Fruit fly (Drosophila melanogaster) whole organism, embryonic: ENCODE data around the gene CG17343.

Source experiments
- Atf6 ChIP-seq: fragments of 200-800 bp; sonication (Bioruptor generic); IDR thresholded peaks from 2 replicates; pipeline ENCODE4 v1.3.6; 2022; ENCODE audit warnings: missing biosample characterization, missing genetic modification characterization
- CG10267 ChIP-seq: fragments of 200-800 bp; sonication (Bioruptor generic); optimal IDR thresholded peaks from 2 replicates; lab custom pipeline; 2018; ENCODE audit warnings: missing biosample characterization, mild to moderate bottlenecking, missing genetic modification characterization, moderate library complexity
- CG10321 ChIP-seq: fragments of 200-800 bp; sonication (Bioruptor generic); IDR thresholded peaks from 2 replicates; pipeline ENCODE4 v1.3.6; 2022; ENCODE audit warnings: missing biosample characterization, missing genetic modification characterization
- CG10565 ChIP-seq: fragments of 200-800 bp; sonication (Bioruptor generic); optimal IDR thresholded peaks from 3 replicates; lab custom pipeline; 2016; ENCODE audit warnings: missing biosample characterization, mild to moderate bottlenecking, missing genetic modification characterization
- CG11695 ChIP-seq: fragments of 200-800 bp; sonication (Bioruptor generic); IDR thresholded peaks from 3 replicates; pipeline ENCODE4 v1.3.6; 2022; ENCODE audit warnings: missing biosample characterization, missing genetic modification characterization
- CG12104 ChIP-seq: fragments of 200-800 bp; sonication (Bioruptor generic); optimal IDR thresholded peaks from 3 replicates; lab custom pipeline; 2016; ENCODE audit warnings: missing biosample characterization, missing genetic modification characterization
- CG13424 ChIP-seq: fragments of 200-800 bp; sonication (Bioruptor generic); optimal IDR thresholded peaks from 2 replicates; lab custom pipeline; 2019; ENCODE audit warnings: missing biosample characterization, mild to moderate bottlenecking, missing genetic modification characterization, moderate library complexity
- CG14014 ChIP-seq: fragments of 200-800 bp; sonication (Bioruptor generic); IDR thresholded peaks from 2 replicates; pipeline ENCODE4 v1.3.6; 2022; ENCODE audit warnings: missing biosample characterization, missing genetic modification characterization
- CG15073 ChIP-seq: fragments of 200-800 bp; sonication (Bioruptor generic); optimal IDR thresholded peaks from 2 replicates; lab custom pipeline; 2016; ENCODE audit warnings: missing biosample characterization, missing genetic modification characterization
- CG17186 ChIP-seq: fragments of 200-800 bp; sonication (Bioruptor generic); optimal IDR thresholded peaks from 3 replicates; lab custom pipeline; 2017; ENCODE audit warnings: missing biosample characterization, missing genetic modification reagents, missing genetic modification characterization
- CG17829 ChIP-seq: fragments of 200-800 bp; optimal IDR thresholded peaks from 2 replicates; lab custom pipeline; 2019; ENCODE audit warnings: missing biosample characterization, mild to moderate bottlenecking, missing genetic modification characterization, moderate library complexity
- CG2202 ChIP-seq: fragments of 200-800 bp; sonication (Bioruptor generic); optimal IDR thresholded peaks from 2 replicates; lab custom pipeline; 2018; ENCODE audit warnings: missing biosample characterization, mild to moderate bottlenecking, missing genetic modification characterization
- CG2678 ChIP-seq: fragments of 200-800 bp; sonication (Bioruptor generic); optimal IDR thresholded peaks from 3 replicates; lab custom pipeline; 2019; ENCODE audit warnings: missing biosample characterization, mild to moderate bottlenecking, missing genetic modification characterization, moderate library complexity
- CG3726 ChIP-seq: fragments of 200-800 bp; sonication (Bioruptor generic); IDR thresholded peaks from 3 replicates; pipeline ENCODE4, ENCODE4 v1.3.6; 2022; ENCODE audit warnings: missing biosample characterization, missing genetic modification characterization
- CG7839 ChIP-seq: fragments of 200-800 bp; sonication (Bioruptor generic); optimal IDR thresholded peaks from 3 replicates; lab custom pipeline; 2018; ENCODE audit warnings: missing biosample characterization, mild to moderate bottlenecking, missing genetic modification characterization, moderate library complexity
- Chrac-16 ChIP-seq: fragments of 200-800 bp; sonication (Bioruptor generic); optimal IDR thresholded peaks from 3 replicates; lab custom pipeline; 2016; ENCODE audit warnings: missing biosample characterization, missing genetic modification characterization
- Dek ChIP-seq: fragments of 200-800 bp; sonication (Bioruptor generic); optimal IDR thresholded peaks from 3 replicates; lab custom pipeline; 2019; ENCODE audit warnings: missing biosample characterization, mild to moderate bottlenecking, missing genetic modification characterization, moderate library complexity
- E2f1 ChIP-seq: fragments of 200-800 bp; sonication (Bioruptor generic); IDR thresholded peaks from 2 replicates; pipeline ENCODE4 v1.3.6; 2022; ENCODE audit warnings: missing biosample characterization, missing genetic modification characterization
- E2f2 ChIP-seq: fragments of 200-800 bp; sonication (Bioruptor generic); IDR thresholded peaks from 2 replicates; pipeline ENCODE4 v1.3.6; 2022; ENCODE audit warnings: missing biosample characterization, missing genetic modification characterization
- Eip74EF ChIP-seq, 2 experiments: fragments of 200-800 bp in 1 of 2; fragments of >200 bp in 1 of 2; sonication (Bioruptor generic) in 1 of 2; optimal IDR thresholded peaks; 2 replicates each; lab custom pipeline; 2017 to 2019; ENCODE audit warnings: missing biosample characterization in 2 of 2, missing genetic modification characterization in 2 of 2, mild to moderate bottlenecking in 1 of 2, moderate library complexity in 1 of 2
- Gug ChIP-seq: fragments of 200-800 bp; sonication (Bioruptor generic); IDR thresholded peaks from 4 replicates; pipeline ENCODE4 v1.3.6; 2022; ENCODE audit warnings: missing biosample characterization, missing genetic modification characterization
- Jarid2 ChIP-seq: fragments of 200-800 bp; sonication (Bioruptor generic); optimal IDR thresholded peaks from 3 replicates; lab custom pipeline; 2017; ENCODE audit warnings: mild to moderate bottlenecking, missing biosample characterization, missing genetic modification reagents, missing genetic modification characterization
- Meics ChIP-seq: fragments of 200-800 bp; sonication (Bioruptor generic); optimal IDR thresholded peaks from 2 replicates; lab custom pipeline; 2017; ENCODE audit warnings: missing biosample characterization, mild to moderate bottlenecking, missing genetic modification characterization
- Mes4 ChIP-seq: fragments of 200-800 bp; sonication (Bioruptor generic); optimal IDR thresholded peaks from 2 replicates; lab custom pipeline; 2016; ENCODE audit warnings: missing biosample characterization, missing genetic modification characterization
- NC2α ChIP-seq: fragments of 200-800 bp; sonication (Bioruptor generic); optimal IDR thresholded peaks from 2 replicates; lab custom pipeline; 2016; ENCODE audit warnings: missing biosample characterization, missing genetic modification characterization
- Nf-YA ChIP-seq: fragments of 200-800 bp; sonication (Bioruptor generic); IDR thresholded peaks from 2 replicates; pipeline ENCODE4 v1.3.6; 2022; ENCODE audit warnings: missing biosample characterization, missing genetic modification characterization
- Optix ChIP-seq: fragments of 200-800 bp; sonication (Bioruptor generic); IDR thresholded peaks from 3 replicates; pipeline ENCODE4 v1.3.6; 2022; ENCODE audit warnings: missing biosample characterization, missing genetic modification characterization
- Ravus ChIP-seq: fragments of 200-800 bp; sonication (Bioruptor generic); IDR thresholded peaks from 2 replicates; pipeline ENCODE4 v1.3.6; 2022; ENCODE audit warnings: missing biosample characterization, missing genetic modification characterization
- Spps ChIP-seq: fragments of 200-800 bp; sonication (Bioruptor generic); optimal IDR thresholded peaks from 2 replicates; lab custom pipeline; 2018; ENCODE audit warnings: missing biosample characterization, mild to moderate bottlenecking, missing genetic modification characterization
- Usf ChIP-seq: fragments of 200-800 bp; sonication (Bioruptor generic); optimal IDR thresholded peaks from 2 replicates; lab custom pipeline; 2017; ENCODE audit warnings: missing genotype, missing biosample characterization, missing genetic modification characterization
- ac ChIP-seq: fragments of 200-800 bp; sonication (Bioruptor generic); optimal IDR thresholded peaks from 3 replicates; lab custom pipeline; 2017; ENCODE audit warnings: missing biosample characterization, mild to moderate bottlenecking, missing genetic modification characterization
- ato ChIP-seq: fragments of 200-800 bp; sonication (Bioruptor generic); IDR thresholded peaks from 2 replicates; pipeline ENCODE4 v1.3.6; 2022; ENCODE audit warnings: missing biosample characterization, missing genetic modification characterization; ENCODE audit not compliant: partially characterized antibody
- cg ChIP-seq: fragments of 200-800 bp; sonication (Bioruptor generic); optimal IDR thresholded peaks from 3 replicates; lab custom pipeline; 2019; ENCODE audit warnings: missing biosample characterization, mild to moderate bottlenecking, missing genetic modification characterization, moderate library complexity
- chinmo ChIP-seq: fragments of 200-800 bp; sonication (Bioruptor generic); IDR thresholded peaks from 4 replicates; pipeline ENCODE4 v1.3.6; 2022; ENCODE audit warnings: missing biosample characterization, missing genetic modification characterization; ENCODE audit not compliant: partially characterized antibody
- chn ChIP-seq: fragments of 200-800 bp; sonication (Bioruptor generic); optimal IDR thresholded peaks from 2 replicates; lab custom pipeline; 2016; ENCODE audit warnings: missing biosample characterization, missing genetic modification characterization
- cwo ChIP-seq: fragments of 200-800 bp; sonication (Bioruptor generic); optimal IDR thresholded peaks from 3 replicates; lab custom pipeline; 2017; ENCODE audit warnings: missing biosample characterization, missing genetic modification characterization, mild to moderate bottlenecking, moderate library complexity, missing genetic modification reagents
- disco-r ChIP-seq: fragments of 200-800 bp; sonication (Bioruptor generic); optimal IDR thresholded peaks from 2 replicates; lab custom pipeline; 2016; ENCODE audit warnings: missing biosample characterization, missing genetic modification characterization
- eyg ChIP-seq: fragments of 200-800 bp; sonication (Bioruptor generic); optimal IDR thresholded peaks from 3 replicates; lab custom pipeline; 2016; ENCODE audit warnings: missing biosample characterization, missing genetic modification characterization
- insv ChIP-seq, 2 experiments: fragments of 200-800 bp; sonication (Bioruptor generic); optimal IDR thresholded peaks; 3 replicates each; lab custom pipeline; 2016 to 2018; ENCODE audit warnings: missing biosample characterization in 2 of 2, missing genetic modification characterization in 2 of 2
- klu ChIP-seq: fragments of 200-800 bp; sonication (Bioruptor generic); IDR thresholded peaks from 2 replicates; pipeline ENCODE4 v1.3.6; 2022; ENCODE audit warnings: missing biosample characterization, missing genetic modification characterization
- mirr ChIP-seq: fragments of 200-800 bp; sonication (Bioruptor generic); optimal IDR thresholded peaks from 3 replicates; lab custom pipeline; 2018; ENCODE audit warnings: missing biosample characterization, mild to moderate bottlenecking, missing genetic modification characterization
- oc ChIP-seq: fragments of 200-800 bp; sonication (Bioruptor generic); optimal IDR thresholded peaks from 2 replicates; lab custom pipeline; 2018; ENCODE audit warnings: missing biosample characterization, mild to moderate bottlenecking, missing genetic modification characterization, moderate library complexity
- org-1 ChIP-seq: fragments of 200-800 bp; sonication (Bioruptor generic); optimal IDR thresholded peaks from 2 replicates; lab custom pipeline; 2017; ENCODE audit warnings: missing biosample characterization, missing genetic modification characterization
- peb ChIP-seq: fragments of 200-800 bp; sonication (Bioruptor generic); IDR thresholded peaks from 2 replicates; pipeline ENCODE4 v1.3.6; 2022; ENCODE audit warnings: missing biosample characterization, missing genetic modification characterization
- pnt ChIP-seq: fragments of 200-800 bp; sonication (Bioruptor generic); optimal IDR thresholded peaks from 3 replicates; lab custom pipeline; 2016; ENCODE audit warnings: missing biosample characterization, missing genetic modification characterization
- pum ChIP-seq: fragments of 200-800 bp; sonication (Bioruptor generic); optimal IDR thresholded peaks from 2 replicates; lab custom pipeline; 2016; ENCODE audit warnings: missing biosample characterization, missing genetic modification characterization
- so ChIP-seq: fragments of 200-800 bp; sonication (Bioruptor generic); IDR thresholded peaks from 3 replicates; pipeline ENCODE4 v1.3.6; 2022; ENCODE audit warnings: missing biosample characterization, missing genetic modification characterization
- tll ChIP-seq, 2 experiments: fragments of 200-800 bp in 1 of 2; fragments of >200 bp in 1 of 2; sonication (Bioruptor generic) in 1 of 2; optimal IDR thresholded peaks; 2 replicates each; lab custom pipeline; 2017 to 2019; ENCODE audit warnings: missing biosample characterization in 2 of 2, missing genetic modification characterization in 2 of 2, mild to moderate bottlenecking in 1 of 2, moderate library complexity in 1 of 2
- tup ChIP-seq: fragments of 200-800 bp; sonication (Bioruptor generic); optimal IDR thresholded peaks from 2 replicates; lab custom pipeline; 2016; ENCODE audit warnings: missing biosample characterization, mild to moderate bottlenecking, missing genetic modification characterization, moderate library complexity
- wek ChIP-seq: fragments of 200-800 bp; sonication (Bioruptor generic); optimal IDR thresholded peaks from 3 replicates; lab custom pipeline; 2018; ENCODE audit warnings: missing biosample characterization, mild to moderate bottlenecking, missing genetic modification characterization, moderate library complexity

Gene CG17343

dm6 chr2L:19045111-19045560 lies 19.6 kb upstream of the CG17343 start, which contains the start of the genes Ttc19 and Acn (continued):
- peak; percentile 50; the same call in 1 of the 2 replicates for TF ChIP-seq peb (GFP tag; lab: Robert Waterston, UW)
- no peak for TF ChIP-seq ac (GFP tag; lab: Kevin White, UChicago)
- TF ChIP-seq Ravus (GFP tag; lab: Robert Waterston, UW): peak; percentile 18; the same call in 1 of the 2 replicates
- TF ChIP-seq chn (GFP tag; lab: Kevin White, UChicago): peak; percentile 91
- TF ChIP-seq CG2202 (tag; lab: Kevin White, UChicago): peak; percentile 66
- peak; percentile 82 for TF ChIP-seq Chrac-16
- TF ChIP-seq CG10565 (GFP tag; lab: Kevin White, UChicago): peak; percentile 9
- TF ChIP-seq CG7839 (tag; lab: Kevin White, UChicago): peak; percentile 78
- TF ChIP-seq E2f2: peak; percentile 71
- TF ChIP-seq wek (GFP tag; lab: Kevin White, UChicago): peak; percentile 76
- TF ChIP-seq oc (tag; lab: Kevin White, UChicago): no peak
- peak; percentile 72 for TF ChIP-seq klu (GFP tag; lab: Robert Waterston, UW)
- peak; percentile 88 for TF ChIP-seq eyg (GFP tag; lab: Kevin White, UChicago)
- TF ChIP-seq CG14014 (GFP tag; lab: Robert Waterston, UW): peak; percentile 78
- TF ChIP-seq Eip74EF (GFP tag; optimal IDR thresholded peaks at IDR 0.05; lab: Kevin White, UChicago): no peak
- peak; percentile 53; the same call in 1 of the 3 replicates for TF ChIP-seq CG11695 (GFP tag; lab: Robert Waterston, UW)
- peak; percentile 32 for TF ChIP-seq Usf (GFP tag; lab: Kevin White, UChicago)
- no peak for TF ChIP-seq Jarid2 (GFP tag; lab: Kevin White, UChicago)
- peak; percentile 62 for TF ChIP-seq Nf-YA
- no peak for TF ChIP-seq org-1
- TF ChIP-seq CG10321 (GFP tag; lab: Robert Waterston, UW): no peak
- TF ChIP-seq mirr (GFP tag; lab: Kevin White, UChicago): peak; percentile 39
- peak; percentile 65 for TF ChIP-seq Spps (tag; lab: Kevin White, UChicago)
- TF ChIP-seq Meics (GFP tag; lab: Kevin White, UChicago): peak; percentile 79
- peak; percentile 68; the same call in 1 of the 3 replicates for TF ChIP-seq so
- peak; percentile 81 for TF ChIP-seq pnt (GFP tag; lab: Kevin White, UChicago)
- TF ChIP-seq Dek (tag; lab: Kevin White, UChicago): peak; percentile 82
- peak; percentile 59 for TF ChIP-seq cwo
- TF ChIP-seq CG10267 (tag; lab: Kevin White, UChicago): peak; percentile 94
- TF ChIP-seq tll (GFP tag; optimal IDR thresholded peaks at IDR 0.05; lab: Kevin White, UChicago): no peak
- no peak for TF ChIP-seq cg (GFP tag; lab: Kevin White, UChicago)
- TF ChIP-seq CG15073 (GFP tag; lab: Kevin White, UChicago): no peak
- peak; percentile 62 for TF ChIP-seq E2f1
- TF ChIP-seq CG2678 (tag; lab: Kevin White, UChicago): peak; percentile 85
- TF ChIP-seq CG12104 (GFP tag; lab: Kevin White, UChicago): peak; percentile 71
- TF ChIP-seq CG17186 (GFP tag; lab: Kevin White, UChicago): peak; percentile 81
- TF ChIP-seq insv (GFP tag; optimal IDR thresholded peaks at IDR 0.05; lab: Kevin White, UChicago): peak in 1 of 2 experiments; percentile 66
- peak; percentile 71 for TF ChIP-seq tup (GFP tag; lab: Kevin White, UChicago)
- TF ChIP-seq CG13424: peak; percentile 87
- peak; percentile 76 for TF ChIP-seq NC2α
- peak; percentile 87 for TF ChIP-seq CG17829
- TF ChIP-seq Mes4 (GFP tag; lab: Kevin White, UChicago): peak; percentile 76
- TF ChIP-seq CG3726 (GFP tag; lab: Robert Waterston, UW): peak; percentile 62; the same call in 1 of the 3 replicates
- peak; percentile 91 for TF ChIP-seq pum (GFP tag; lab: Kevin White, UChicago)
- TF ChIP-seq Optix (GFP tag; lab: Robert Waterston, UW): peak; percentile 66; the same call in 2 of the 3 replicates
- TF ChIP-seq Gug (GFP tag; lab: Robert Waterston, UW): peak; percentile 83; the same call in 3 of the 4 replicates
- TF ChIP-seq chinmo (GFP tag; lab: Robert Waterston, UW): peak; percentile 86
- TF ChIP-seq ato (GFP tag; lab: Robert Waterston, UW): peak; percentile 88
- peak; percentile 77 for TF ChIP-seq disco-r (GFP tag; lab: Kevin White, UChicago)
- TF ChIP-seq Atf6 (GFP tag; lab: Robert Waterston, UW): peak; percentile 82
